Fruit fly (Drosophila melanogaster) whole organism, embryonic: ENCODE measurements around the gene PGAP2.
A peak's percentile ranks its signal among the peaks of the same experiment; 100 is the strongest.

Experiments used
- Atf-2 ChIP-seq: fragments of 200-800 bp; sonication (Bioruptor generic); optimal IDR thresholded peaks from 2 replicates; lab custom pipeline; 2016; ENCODE audit warnings: missing biosample characterization, missing genetic modification characterization
- B-H2 ChIP-seq: fragments of 200-800 bp; sonication (Bioruptor generic); optimal IDR thresholded peaks from 2 replicates; lab custom pipeline; 2018; ENCODE audit warnings: missing biosample characterization, mild to moderate bottlenecking, missing genetic modification characterization
- Blimp-1 ChIP-seq: fragments of 200-800 bp; sonication (Bioruptor generic); optimal IDR thresholded peaks from 3 replicates; lab custom pipeline; 2018; ENCODE audit warnings: missing biosample characterization, missing genetic modification characterization, mild to moderate bottlenecking, moderate library complexity, missing genetic modification reagents
- CG10321 ChIP-seq: fragments of 200-800 bp; sonication (Bioruptor generic); IDR thresholded peaks from 2 replicates; pipeline ENCODE4 v1.3.6; 2022; ENCODE audit warnings: missing biosample characterization, missing genetic modification characterization
- CG10543 ChIP-seq: fragments of 200-800 bp; sonication (Bioruptor generic); optimal IDR thresholded peaks from 3 replicates; lab custom pipeline; 2017; ENCODE audit warnings: missing biosample characterization, mild to moderate bottlenecking, missing genetic modification characterization, moderate library complexity
- CG13296 ChIP-seq: fragments of 200-800 bp; sonication (Bioruptor generic); optimal IDR thresholded peaks from 3 replicates; lab custom pipeline; 2018; ENCODE audit warnings: missing biosample characterization, mild to moderate bottlenecking, missing genetic modification characterization
- CG16815 ChIP-seq: fragments of 200-800 bp; sonication (Bioruptor generic); optimal IDR thresholded peaks from 3 replicates; lab custom pipeline; 2017; ENCODE audit warnings: missing biosample characterization, mild to moderate bottlenecking, missing genetic modification characterization
- CG17186 ChIP-seq: fragments of 200-800 bp; sonication (Bioruptor generic); optimal IDR thresholded peaks from 3 replicates; lab custom pipeline; 2017; ENCODE audit warnings: missing biosample characterization, missing genetic modification reagents, missing genetic modification characterization
- CG17912 ChIP-seq: fragments of 200-800 bp; sonication (Bioruptor generic); optimal IDR thresholded peaks from 2 replicates; lab custom pipeline; 2018; ENCODE audit warnings: missing biosample characterization, mild to moderate bottlenecking, missing genetic modification characterization
- CG1792 ChIP-seq: fragments of 200-800 bp; sonication (Bioruptor generic); optimal IDR thresholded peaks from 2 replicates; lab custom pipeline; 2016; ENCODE audit warnings: missing biosample characterization, missing genetic modification characterization
- CG1832 ChIP-seq: fragments of 200-800 bp; sonication (Bioruptor generic); optimal IDR thresholded peaks from 2 replicates; lab custom pipeline; 2017; ENCODE audit warnings: missing biosample characterization, mild to moderate bottlenecking, missing genetic modification characterization, inconsistent platforms
- CG2116 ChIP-seq: fragments of 200-800 bp; sonication (Bioruptor generic); optimal IDR thresholded peaks from 3 replicates; lab custom pipeline; 2018; ENCODE audit warnings: missing biosample characterization, mild to moderate bottlenecking, missing genetic modification characterization
- CG3995 ChIP-seq: fragments of 200-800 bp; sonication (Bioruptor generic); optimal IDR thresholded peaks from 3 replicates; lab custom pipeline; 2016; ENCODE audit warnings: missing biosample characterization, missing genetic modification characterization
- CG4328 ChIP-seq: fragments of 200-800 bp; sonication (Bioruptor generic); optimal IDR thresholded peaks from 3 replicates; lab custom pipeline; 2017; ENCODE audit warnings: missing biosample characterization, missing genetic modification reagents, missing genetic modification characterization
- CG4854 ChIP-seq: fragments of 200-800 bp; sonication (Bioruptor generic); optimal IDR thresholded peaks from 2 replicates; lab custom pipeline; 2016; ENCODE audit warnings: missing biosample characterization, missing genetic modification characterization, inconsistent platforms
- CG6683 ChIP-seq: fragments of 200-800 bp; sonication (Bioruptor generic); optimal IDR thresholded peaks from 2 replicates; lab custom pipeline; 2017; ENCODE audit warnings: missing biosample characterization, mild to moderate bottlenecking, missing genetic modification characterization, missing genetic modification reagents
- CG6791 ChIP-seq: fragments of 200-800 bp; sonication (Bioruptor generic); IDR thresholded peaks from 3 replicates; pipeline ENCODE4 v1.3.6; 2022; ENCODE audit warnings: missing biosample characterization, missing genetic modification characterization; ENCODE audit not compliant: partially characterized antibody
- CG7839 ChIP-seq: fragments of 200-800 bp; sonication (Bioruptor generic); optimal IDR thresholded peaks from 3 replicates; lab custom pipeline; 2018; ENCODE audit warnings: missing biosample characterization, mild to moderate bottlenecking, missing genetic modification characterization, moderate library complexity
- CG8765 ChIP-seq: fragments of 200-800 bp; sonication (Bioruptor generic); IDR thresholded peaks from 2 replicates; pipeline ENCODE4 v1.3.6; 2022; ENCODE audit warnings: missing biosample characterization, missing genetic modification characterization
- CG9437 ChIP-seq: fragments of 200-800 bp; sonication (Bioruptor generic); optimal IDR thresholded peaks from 2 replicates; lab custom pipeline; 2018; ENCODE audit warnings: missing biosample characterization, mild to moderate bottlenecking, missing genetic modification characterization
- Camta ChIP-seq: fragments of 200-800 bp; sonication (Bioruptor generic); optimal IDR thresholded peaks from 2 replicates; lab custom pipeline; 2016; ENCODE audit warnings: missing biosample characterization, missing genetic modification characterization
- GATAe ChIP-seq: fragments of 200-800 bp; sonication (Bioruptor generic); conservative IDR thresholded peaks from 2 replicates; pipeline ENCODE4 v1.3.6; 2022; ENCODE audit warnings: missing biosample characterization, missing genetic modification characterization
- Hmx ChIP-seq: fragments of 200-800 bp; sonication (Bioruptor generic); optimal IDR thresholded peaks from 2 replicates; lab custom pipeline; 2016; ENCODE audit warnings: missing biosample characterization, missing genetic modification characterization
- MTF-1 ChIP-seq: fragments of 200-800 bp; sonication (Bioruptor generic); optimal IDR thresholded peaks from 2 replicates; lab custom pipeline; 2018; ENCODE audit warnings: missing biosample characterization, mild to moderate bottlenecking, missing genetic modification characterization, borderline replicate concordance
- NC2α ChIP-seq: fragments of 200-800 bp; sonication (Bioruptor generic); optimal IDR thresholded peaks from 2 replicates; lab custom pipeline; 2016; ENCODE audit warnings: missing biosample characterization, missing genetic modification characterization
- Nf-YC ChIP-seq: fragments of 200-800 bp; optimal IDR thresholded peaks from 3 replicates; lab custom pipeline; 2019; ENCODE audit warnings: missing biosample characterization, mild to moderate bottlenecking, missing genetic modification characterization, moderate library complexity
- Poxn ChIP-seq: fragments of 200-800 bp; sonication (Bioruptor generic); IDR thresholded peaks from 2 replicates; pipeline ENCODE4 v1.3.6; 2022; ENCODE audit warnings: missing biosample characterization, missing genetic modification characterization
- Ssrp ChIP-seq: fragments of 200-800 bp; sonication (Bioruptor generic); optimal IDR thresholded peaks from 2 replicates; lab custom pipeline; 2018; ENCODE audit warnings: missing biosample characterization, mild to moderate bottlenecking, missing genetic modification characterization, moderate library complexity
- Tbp ChIP-seq: fragments of >200 bp; optimal IDR thresholded peaks from 2 replicates; lab custom pipeline; 2018; ENCODE audit warnings: missing biosample characterization, missing genetic modification characterization
- ab ChIP-seq: fragments of 200-800 bp; sonication (Bioruptor generic); optimal IDR thresholded peaks from 2 replicates; lab custom pipeline; 2016; ENCODE audit warnings: missing biosample characterization, missing genetic modification characterization
- abd-A ChIP-seq: fragments of 200-800 bp; sonication (Bioruptor generic); optimal IDR thresholded peaks from 3 replicates; lab custom pipeline; 2019; ENCODE audit warnings: missing biosample characterization, mild to moderate bottlenecking, missing genetic modification characterization, moderate library complexity
- ara ChIP-seq: fragments of 200-800 bp; sonication (Bioruptor generic); IDR thresholded peaks from 2 replicates; pipeline ENCODE4 v1.3.6; 2022; ENCODE audit warnings: missing biosample characterization, missing genetic modification characterization
- ash1 ChIP-seq: fragments of 200-800 bp; sonication (Bioruptor generic); optimal IDR thresholded peaks from 2 replicates; lab custom pipeline; 2018; ENCODE audit warnings: missing biosample characterization, mild to moderate bottlenecking, missing genetic modification characterization
- ato ChIP-seq: fragments of 200-800 bp; sonication (Bioruptor generic); IDR thresholded peaks from 2 replicates; pipeline ENCODE4 v1.3.6; 2022; ENCODE audit warnings: missing biosample characterization, missing genetic modification characterization; ENCODE audit not compliant: partially characterized antibody
- az2 ChIP-seq: fragments of 200-800 bp; sonication (Bioruptor generic); optimal IDR thresholded peaks from 3 replicates; lab custom pipeline; 2016; ENCODE audit warnings: missing biosample characterization, missing genetic modification characterization
- bcd ChIP-seq: fragments of 200-800 bp; sonication (Bioruptor generic); optimal IDR thresholded peaks from 2 replicates; lab custom pipeline; 2017; ENCODE audit warnings: missing biosample characterization, mild to moderate bottlenecking, missing genetic modification characterization
- chm ChIP-seq: fragments of 200-800 bp; sonication (Bioruptor generic); IDR thresholded peaks from 2 replicates; pipeline ENCODE4 v1.3.6; 2022; ENCODE audit warnings: missing biosample characterization, missing genetic modification characterization
- eyg ChIP-seq: fragments of 200-800 bp; sonication (Bioruptor generic); optimal IDR thresholded peaks from 3 replicates; lab custom pipeline; 2016; ENCODE audit warnings: missing biosample characterization, missing genetic modification characterization
- gfzf ChIP-seq: fragments of 200-800 bp; sonication (Bioruptor generic); optimal IDR thresholded peaks from 2 replicates; lab custom pipeline; 2016; ENCODE audit warnings: missing biosample characterization, mild to moderate bottlenecking, missing genetic modification characterization, moderate library complexity
- grn ChIP-seq: fragments of 200-800 bp; sonication (Bioruptor generic); optimal IDR thresholded peaks from 3 replicates; lab custom pipeline; 2017; ENCODE audit warnings: missing biosample characterization, missing genetic modification characterization
- hbn ChIP-seq: fragments of 200-800 bp; sonication (Bioruptor generic); IDR thresholded peaks from 2 replicates; pipeline ENCODE4 v1.3.6; 2022; ENCODE audit warnings: missing biosample characterization, missing genetic modification characterization; ENCODE audit not compliant: partially characterized antibody
- jigr1 ChIP-seq: fragments of 200-800 bp; sonication (Bioruptor generic); IDR thresholded peaks from 3 replicates; pipeline ENCODE4 v1.3.6; 2022; ENCODE audit warnings: missing biosample characterization, missing genetic modification characterization
- kni ChIP-seq: fragments of 200-800 bp; sonication (Bioruptor generic); optimal IDR thresholded peaks from 3 replicates; lab custom pipeline; 2017; ENCODE audit warnings: mild to moderate bottlenecking, missing biosample characterization, missing genetic modification reagents, missing genetic modification characterization
- lov ChIP-seq, 2 experiments: fragments of 200-800 bp in 1 of 2; fragments of >200 bp in 1 of 2; sonication (Bioruptor generic) in 1 of 2; IDR thresholded peaks in 1 of 2; optimal IDR thresholded peaks in 1 of 2; 2 replicates in 1 of 2; 3 replicates in 1 of 2; pipeline versions ENCODE4 v1.3.6 to Lab custom; 2017 to 2022; ENCODE audit warnings: missing biosample characterization in 1 of 2, missing genetic modification characterization in 1 of 2
- pb ChIP-seq: fragments of 200-800 bp; sonication (Bioruptor generic); optimal IDR thresholded peaks from 3 replicates; lab custom pipeline; 2016; ENCODE audit warnings: missing biosample characterization, missing genetic modification characterization
- pho ChIP-seq: fragments of 200-800 bp; sonication (Bioruptor generic); optimal IDR thresholded peaks from 2 replicates; lab custom pipeline; 2016; ENCODE audit warnings: missing biosample characterization, missing genetic modification characterization
- phol ChIP-seq: fragments of 200-800 bp; sonication (Bioruptor generic); optimal IDR thresholded peaks from 3 replicates; lab custom pipeline; 2018; ENCODE audit warnings: missing biosample characterization, mild to moderate bottlenecking, missing genetic modification characterization, moderate library complexity
- ssp ChIP-seq: fragments of 200-800 bp; sonication (Bioruptor generic); IDR thresholded peaks from 2 replicates; pipeline ENCODE4 v1.3.6; 2022; ENCODE audit warnings: missing biosample characterization, missing genetic modification characterization
- vvl ChIP-seq: fragments of 200-800 bp; sonication (Bioruptor generic); IDR thresholded peaks from 2 replicates; pipeline ENCODE4 v1.3.6; 2022; ENCODE audit warnings: missing biosample characterization, missing genetic modification characterization

Gene PGAP2

dm6 chr2L:846167-846868, 27.0 kb upstream of the PGAP2 start (continued):
- TF ChIP-seq eyg, result peak; percentile 11
- peak; percentile 52 for TF ChIP-seq CG9437 (GFP tag; lab: Kevin White, UChicago)
- peak; percentile 34; the same call in 1 of the 2 replicates for TF ChIP-seq chm
- no peak for TF ChIP-seq CG3995
- TF ChIP-seq az2, result peak; percentile 68
- TF ChIP-seq phol (tag; lab: Kevin White, UChicago), result peak; percentile 81
- no peak for TF ChIP-seq CG16815
- TF ChIP-seq CG1792 (GFP tag; lab: Kevin White, UChicago), result peak; percentile 30
- TF ChIP-seq Nf-YC (tag; lab: Kevin White, UChicago), result no peak
- TF ChIP-seq MTF-1, result no peak
- peak; percentile 23 for TF ChIP-seq CG2116 (GFP tag; lab: Kevin White, UChicago)
- TF ChIP-seq vvl (GFP tag; lab: Robert Waterston, UW), result peak; percentile 53; the same call in 1 of the 2 replicates
- peak; percentile 80 for TF ChIP-seq Blimp-1 (GFP tag; lab: Kevin White, UChicago)
- TF ChIP-seq ssp (GFP tag; lab: Robert Waterston, UW), result peak; percentile 7; the same call in 1 of the 2 replicates
- TF ChIP-seq CG17186 (GFP tag; lab: Kevin White, UChicago), result peak; percentile 25
- TF ChIP-seq gfzf, result no peak
- TF ChIP-seq ash1 (GFP tag; lab: Kevin White, UChicago), result no peak
- TF ChIP-seq CG13296 (GFP tag; lab: Kevin White, UChicago), result no peak
- TF ChIP-seq Poxn (GFP tag; lab: Robert Waterston, UW), result no peak
- TF ChIP-seq GATAe (GFP tag; lab: Robert Waterston, UW), result no peak
- no peak for TF ChIP-seq lov (optimal IDR thresholded peaks at IDR 0.05; lab: Kevin White, UChicago)
- no peak for TF ChIP-seq lov (GFP tag; IDR thresholded peaks at IDR 0.05; lab: Robert Waterston, UW)
- peak; percentile 88 for TF ChIP-seq kni
- TF ChIP-seq bcd (GFP tag; lab: Kevin White, UChicago), result peak; percentile 62
- TF ChIP-seq grn (GFP tag; lab: Kevin White, UChicago), result no peak
- TF ChIP-seq ab (GFP tag; lab: Kevin White, UChicago), result peak; percentile 63
- TF ChIP-seq CG10543 (GFP tag; lab: Kevin White, UChicago), result no peak
- no peak for TF ChIP-seq CG17912 (GFP tag; lab: Kevin White, UChicago)
- no peak for TF ChIP-seq hbn (GFP tag; lab: Robert Waterston, UW)
- TF ChIP-seq CG6791, result no peak
- no peak for TF ChIP-seq CG4328 (GFP tag; lab: Kevin White, UChicago)
- no peak for TF ChIP-seq CG8765 (GFP tag; lab: Robert Waterston, UW)
- no peak for TF ChIP-seq CG1832 (GFP tag; lab: Kevin White, UChicago)
- no peak for TF ChIP-seq Tbp (GFP tag; lab: Kevin White, UChicago)
- peak; percentile 73 for TF ChIP-seq Camta
- TF ChIP-seq Hmx (GFP tag; lab: Kevin White, UChicago), result no peak
- TF ChIP-seq CG7839 (tag; lab: Kevin White, UChicago), result peak; percentile 71
- TF ChIP-seq abd-A (tag; lab: Kevin White, UChicago), result peak; percentile 0
- TF ChIP-seq ato, result no peak
- TF ChIP-seq Ssrp, result peak; percentile 69
- no peak for TF ChIP-seq CG6683 (GFP tag; lab: Kevin White, UChicago)
- TF ChIP-seq Atf-2 (GFP tag; lab: Kevin White, UChicago), result peak; percentile 42
- peak; percentile 27 for TF ChIP-seq CG4854 (GFP tag; lab: Kevin White, UChicago)
- TF ChIP-seq pho (GFP tag; lab: Kevin White, UChicago), result peak; percentile 14
- no peak for TF ChIP-seq NC2α (GFP tag; lab: Kevin White, UChicago)
- TF ChIP-seq jigr1 (GFP tag; lab: Robert Waterston, UW), result no peak
- TF ChIP-seq pb, result peak; percentile 66
- no peak for TF ChIP-seq CG10321 (GFP tag; lab: Robert Waterston, UW)
- TF ChIP-seq ara (GFP tag; lab: Robert Waterston, UW), result no peak
- no peak for TF ChIP-seq B-H2 (GFP tag; lab: Kevin White, UChicago)
